Fruit fly (Drosophila melanogaster) whole organism, embryonic: ENCODE data around the gene Dis3.

ENCODE experiments used
- B-H1 ChIP-seq: fragments of 200-800 bp; sonication (Bioruptor generic); IDR thresholded peaks from 3 replicates; pipeline ENCODE4 v1.3.6; 2022; ENCODE audit warnings: missing biosample characterization, missing genetic modification characterization
- Bdp1 ChIP-seq: fragments of 200-800 bp; sonication (Bioruptor generic); optimal IDR thresholded peaks from 3 replicates; lab custom pipeline; 2016; ENCODE audit warnings: missing biosample characterization, missing genetic modification characterization
- Bteb2 ChIP-seq: fragments of 200-800 bp; sonication (Bioruptor generic); optimal IDR thresholded peaks from 2 replicates; lab custom pipeline; 2016; ENCODE audit warnings: missing biosample characterization, missing genetic modification characterization
- CG10431 ChIP-seq: fragments of 200-800 bp; sonication (Bioruptor generic); optimal IDR thresholded peaks from 3 replicates; lab custom pipeline; 2018; ENCODE audit warnings: missing biosample characterization, mild to moderate bottlenecking, missing genetic modification characterization
- CG10979 ChIP-seq: fragments of 200-800 bp; sonication (Bioruptor generic); optimal IDR thresholded peaks from 2 replicates; lab custom pipeline; 2018; ENCODE audit warnings: missing biosample characterization, mild to moderate bottlenecking, missing genetic modification characterization, moderate library complexity
- CG12071 ChIP-seq: fragments of 200-800 bp; sonication (Bioruptor generic); optimal IDR thresholded peaks from 3 replicates; lab custom pipeline; 2018; ENCODE audit warnings: missing biosample characterization, mild to moderate bottlenecking, missing genetic modification characterization
- CG12219 ChIP-seq: fragments of 200-800 bp; sonication (Bioruptor generic); optimal IDR thresholded peaks from 3 replicates; lab custom pipeline; 2018; ENCODE audit warnings: missing biosample characterization, mild to moderate bottlenecking, missing genetic modification characterization
- CG12299 ChIP-seq: fragments of 200-800 bp; sonication (Bioruptor generic); optimal IDR thresholded peaks from 2 replicates; lab custom pipeline; 2018; ENCODE audit warnings: missing biosample characterization, mild to moderate bottlenecking, missing genetic modification characterization
- CG12659 ChIP-seq: fragments of 200-800 bp; sonication (Bioruptor generic); optimal IDR thresholded peaks from 3 replicates; lab custom pipeline; 2017; ENCODE audit warnings: mild to moderate bottlenecking, missing biosample characterization, missing genetic modification reagents, missing genetic modification characterization
- CG13287 ChIP-seq: fragments of 200-800 bp; sonication (Bioruptor generic); IDR thresholded peaks from 2 replicates; pipeline ENCODE4 v1.3.6; 2022; ENCODE audit warnings: missing biosample characterization, missing genetic modification characterization; ENCODE audit not compliant: partially characterized antibody
- CG13424 ChIP-seq: fragments of 200-800 bp; sonication (Bioruptor generic); optimal IDR thresholded peaks from 2 replicates; lab custom pipeline; 2019; ENCODE audit warnings: missing biosample characterization, mild to moderate bottlenecking, missing genetic modification characterization, moderate library complexity
- CG14050 ChIP-seq: fragments of 200-800 bp; sonication (Bioruptor generic); IDR thresholded peaks from 3 replicates; pipeline ENCODE4 v1.3.6; 2022; ENCODE audit warnings: missing biosample characterization, missing genetic modification characterization
- CG17802 ChIP-seq: fragments of 200-800 bp; sonication (Bioruptor generic); optimal IDR thresholded peaks from 2 replicates; lab custom pipeline; 2018; ENCODE audit warnings: missing biosample characterization, mild to moderate bottlenecking, missing genetic modification characterization, moderate library complexity
- CG1792 ChIP-seq: fragments of 200-800 bp; sonication (Bioruptor generic); optimal IDR thresholded peaks from 2 replicates; lab custom pipeline; 2016; ENCODE audit warnings: missing biosample characterization, missing genetic modification characterization
- CG18599 ChIP-seq: fragments of 200-800 bp; sonication (Bioruptor generic); optimal IDR thresholded peaks from 3 replicates; lab custom pipeline; 2017; ENCODE audit warnings: missing biosample characterization, missing genetic modification characterization, mild to moderate bottlenecking, moderate library complexity, missing genetic modification reagents
- CG30020 ChIP-seq: fragments of 200-800 bp; optimal IDR thresholded peaks from 2 replicates; lab custom pipeline; 2019; ENCODE audit warnings: missing biosample characterization, mild to moderate bottlenecking, missing genetic modification characterization, moderate library complexity
- CG31224 ChIP-seq: fragments of 200-800 bp; sonication (Bioruptor generic); IDR thresholded peaks from 2 replicates; pipeline ENCODE4 v1.3.6; 2022; ENCODE audit warnings: missing biosample characterization, missing genetic modification characterization
- CG33213 ChIP-seq: fragments of 200-800 bp; sonication (Bioruptor generic); optimal IDR thresholded peaks from 3 replicates; lab custom pipeline; 2016; ENCODE audit warnings: missing biosample characterization, missing genetic modification characterization
- CG3847 ChIP-seq: fragments of 200-800 bp; sonication (Bioruptor generic); IDR thresholded peaks from 2 replicates; pipeline ENCODE4 v1.3.6; 2022; ENCODE audit warnings: missing biosample characterization, missing genetic modification characterization
- CG43689 ChIP-seq: fragments of 200-800 bp; sonication (Bioruptor generic); IDR thresholded peaks from 2 replicates; pipeline ENCODE4 v1.3.6; 2022; ENCODE audit warnings: missing biosample characterization, missing genetic modification characterization
- CG5953 ChIP-seq: fragments of 200-800 bp; sonication (Bioruptor generic); IDR thresholded peaks from 2 replicates; pipeline ENCODE4 v1.3.6; 2022; ENCODE audit warnings: missing biosample characterization, missing genetic modification characterization
- CG6254 ChIP-seq: fragments of 200-800 bp; sonication (Bioruptor generic); optimal IDR thresholded peaks from 3 replicates; lab custom pipeline; 2017; ENCODE audit warnings: mild to moderate bottlenecking, missing biosample characterization, missing genetic modification reagents, missing genetic modification characterization
- CG7271 ChIP-seq: fragments of 200-800 bp; sonication (Bioruptor generic); optimal IDR thresholded peaks from 2 replicates; lab custom pipeline; 2018; ENCODE audit warnings: missing biosample characterization, mild to moderate bottlenecking, missing genetic modification characterization, moderate library complexity
- CG8089 ChIP-seq: fragments of 200-800 bp; sonication (Bioruptor generic); optimal IDR thresholded peaks from 3 replicates; lab custom pipeline; 2016; ENCODE audit warnings: missing biosample characterization, missing genetic modification characterization
- CG8281 ChIP-seq: fragments of 200-800 bp; sonication (Bioruptor generic); optimal IDR thresholded peaks from 2 replicates; lab custom pipeline; 2018; ENCODE audit warnings: missing biosample characterization, mild to moderate bottlenecking, missing genetic modification characterization, moderate library complexity
- CG8478 ChIP-seq: fragments of >200 bp; optimal IDR thresholded peaks from 2 replicates; lab custom pipeline; 2018
- HHEX ChIP-seq: fragments of 200-800 bp; sonication (Bioruptor generic); optimal IDR thresholded peaks from 3 replicates; lab custom pipeline; 2017; ENCODE audit warnings: missing biosample characterization, mild to moderate bottlenecking, missing genetic modification characterization, missing genetic modification reagents
- Hmx ChIP-seq: fragments of 200-800 bp; sonication (Bioruptor generic); optimal IDR thresholded peaks from 2 replicates; lab custom pipeline; 2016; ENCODE audit warnings: missing biosample characterization, missing genetic modification characterization
- Hr78 ChIP-seq, 2 experiments: fragments of 200-800 bp in 1 of 2; fragments of >200 bp in 1 of 2; sonication (Bioruptor generic) in 1 of 2; optimal IDR thresholded peaks; 2 replicates each; lab custom pipeline; 2017 to 2019; ENCODE audit warnings: missing biosample characterization in 2 of 2, missing genetic modification characterization in 2 of 2, mild to moderate bottlenecking in 1 of 2, moderate library complexity in 1 of 2
- Sry-β ChIP-seq: fragments of 200-800 bp; sonication (Bioruptor generic); optimal IDR thresholded peaks from 2 replicates; lab custom pipeline; 2018; ENCODE audit warnings: missing biosample characterization, mild to moderate bottlenecking, missing genetic modification characterization, moderate library complexity
- Taf1 ChIP-seq: fragments of 200-800 bp; sonication (Bioruptor generic); IDR thresholded peaks from 2 replicates; pipeline ENCODE4 v1.3.6; 2022; ENCODE audit warnings: missing biosample characterization, missing genetic modification characterization
- aop ChIP-seq: fragments of 200-800 bp; sonication (Bioruptor generic); IDR thresholded peaks from 2 replicates; pipeline ENCODE4 v1.3.6; 2022; ENCODE audit warnings: missing biosample characterization, missing genetic modification characterization
- cas ChIP-seq: fragments of 200-800 bp; sonication (Bioruptor generic); IDR thresholded peaks from 2 replicates; pipeline ENCODE4 v1.3.6; 2022; ENCODE audit warnings: missing biosample characterization, missing genetic modification characterization
- chinmo ChIP-seq: fragments of 200-800 bp; sonication (Bioruptor generic); IDR thresholded peaks from 4 replicates; pipeline ENCODE4 v1.3.6; 2022; ENCODE audit warnings: missing biosample characterization, missing genetic modification characterization; ENCODE audit not compliant: partially characterized antibody
- chm ChIP-seq: fragments of 200-800 bp; sonication (Bioruptor generic); IDR thresholded peaks from 2 replicates; pipeline ENCODE4 v1.3.6; 2022; ENCODE audit warnings: missing biosample characterization, missing genetic modification characterization
- crc ChIP-seq: fragments of 200-800 bp; sonication (Bioruptor generic); optimal IDR thresholded peaks from 2 replicates; lab custom pipeline; 2016; ENCODE audit warnings: missing biosample characterization, missing genetic modification characterization
- fd102C ChIP-seq: fragments of 200-800 bp; sonication (Bioruptor generic); optimal IDR thresholded peaks from 2 replicates; lab custom pipeline; 2018; ENCODE audit warnings: missing biosample characterization, mild to moderate bottlenecking, missing genetic modification characterization, moderate library complexity
- gfzf ChIP-seq: fragments of 200-800 bp; sonication (Bioruptor generic); optimal IDR thresholded peaks from 2 replicates; lab custom pipeline; 2016; ENCODE audit warnings: missing biosample characterization, mild to moderate bottlenecking, missing genetic modification characterization, moderate library complexity
- ind ChIP-seq: fragments of 200-800 bp; sonication (Bioruptor generic); optimal IDR thresholded peaks from 3 replicates; lab custom pipeline; 2016; ENCODE audit warnings: missing biosample characterization, missing genetic modification characterization
- jigr1 ChIP-seq: fragments of 200-800 bp; sonication (Bioruptor generic); IDR thresholded peaks from 3 replicates; pipeline ENCODE4 v1.3.6; 2022; ENCODE audit warnings: missing biosample characterization, missing genetic modification characterization
- mld ChIP-seq: fragments of 200-800 bp; sonication (Bioruptor generic); IDR thresholded peaks from 3 replicates; pipeline ENCODE4 v1.3.6; 2022; ENCODE audit warnings: missing biosample characterization, missing genetic modification characterization; ENCODE audit not compliant: partially characterized antibody
- psq ChIP-seq: fragments of 200-800 bp; sonication (Bioruptor generic); optimal IDR thresholded peaks from 2 replicates; lab custom pipeline; 2017; ENCODE audit warnings: missing biosample characterization, missing genetic modification characterization
- row ChIP-seq: fragments of 200-800 bp; sonication (Bioruptor generic); IDR thresholded peaks from 3 replicates; pipeline ENCODE4 v1.3.6; 2022; ENCODE audit warnings: missing biosample characterization, missing genetic modification characterization
- schlank ChIP-seq: fragments of 200-800 bp; sonication (Bioruptor generic); optimal IDR thresholded peaks from 2 replicates; lab custom pipeline; 2018; ENCODE audit warnings: missing biosample characterization, mild to moderate bottlenecking, missing genetic modification characterization
- ttk ChIP-seq: fragments of 200-800 bp; sonication (Bioruptor generic); IDR thresholded peaks from 2 replicates; pipeline ENCODE4 v2.1.2; 2022; ENCODE audit warnings: missing biosample characterization, missing genetic modification characterization
- wdn ChIP-seq: fragments of 200-800 bp; sonication (Bioruptor generic); IDR thresholded peaks from 2 replicates; pipeline ENCODE4 v1.3.6; 2022; ENCODE audit warnings: missing biosample characterization, missing genetic modification characterization
- zf30C ChIP-seq: fragments of 200-800 bp; sonication (Bioruptor generic); optimal IDR thresholded peaks from 3 replicates; lab custom pipeline; 2018; ENCODE audit warnings: missing biosample characterization, mild to moderate bottlenecking, missing genetic modification characterization
- zfh1 ChIP-seq: fragments of 200-800 bp; sonication (Bioruptor generic); IDR thresholded peaks from 3 replicates; pipeline ENCODE4 v1.3.6; 2022; ENCODE audit warnings: missing biosample characterization, missing genetic modification characterization

The Dis3 gene

dm6 chr3R:24295556-24296465 lies 37.4 kb upstream of the Dis3 start (continued):
- peak; percentile 61 for TF ChIP-seq CG31224 (GFP tag; lab: Robert Waterston, UW)
- TF ChIP-seq CG5953 (GFP tag; lab: Robert Waterston, UW) = 0 out of 2 replicates have a peak, but pooled peaks have one; percentile 56
- TF ChIP-seq wdn = peak; percentile 82
- peak; percentile 67 for TF ChIP-seq CG14050 (GFP tag; lab: Robert Waterston, UW)
- peak; percentile 66 for TF ChIP-seq schlank
- peak; percentile 83 for TF ChIP-seq CG13424
- TF ChIP-seq CG8478 (lab: Kevin White, UChicago) = no peak
- peak; percentile 60 for TF ChIP-seq ttk (GFP tag; lab: Robert Waterston, UW)
- peak; percentile 73 for TF ChIP-seq CG3847 (GFP tag; lab: Robert Waterston, UW)
- peak; percentile 18 for TF ChIP-seq Hmx (GFP tag; lab: Kevin White, UChicago)
- peak; percentile 55 for TF ChIP-seq CG8089
- TF ChIP-seq cas = peak; percentile 65
- peak; percentile 12 for TF ChIP-seq CG17802 (tag; lab: Kevin White, UChicago)
- TF ChIP-seq aop (GFP tag; lab: Robert Waterston, UW) = 0 out of 2 replicates have a peak, but pooled peaks have one; percentile 46
- TF ChIP-seq Hr78 (GFP tag; optimal IDR thresholded peaks at IDR 0.05; lab: Kevin White, UChicago) = no peak
- no peak for TF ChIP-seq CG10431
- TF ChIP-seq CG18599 (GFP tag; lab: Kevin White, UChicago) = peak; percentile 82
- TF ChIP-seq CG33213 (GFP tag; lab: Kevin White, UChicago) = peak; percentile 71
- no peak for TF ChIP-seq mld (GFP tag; lab: Robert Waterston, UW)
- peak; percentile 46; the same call in 1 of the 2 replicates for TF ChIP-seq CG43689 (GFP tag; lab: Robert Waterston, UW)
- no peak for TF ChIP-seq gfzf (GFP tag; lab: Kevin White, UChicago)
- peak; percentile 87 for TF ChIP-seq row
- peak; percentile 79 for TF ChIP-seq CG12219 (GFP tag; lab: Kevin White, UChicago)
- no peak for TF ChIP-seq CG6254
- peak; percentile 78 for TF ChIP-seq CG12659 (GFP tag; lab: Kevin White, UChicago)
- TF ChIP-seq chm (GFP tag; lab: Robert Waterston, UW) = peak; percentile 84
- no peak for TF ChIP-seq HHEX
- peak; percentile 88 for TF ChIP-seq zfh1 (GFP tag; lab: Robert Waterston, UW)
- TF ChIP-seq CG13287 (GFP tag; lab: Robert Waterston, UW) = no peak
- TF ChIP-seq CG8281 = peak; percentile 3
- no peak for TF ChIP-seq psq (GFP tag; lab: Kevin White, UChicago)
- peak; percentile 69 for TF ChIP-seq B-H1 (GFP tag; lab: Robert Waterston, UW)
- TF ChIP-seq CG1792 (GFP tag; lab: Kevin White, UChicago) = peak; percentile 60
- peak; percentile 27 for TF ChIP-seq CG30020 (tag; lab: Kevin White, UChicago)
- peak; percentile 52 for TF ChIP-seq Bdp1 (GFP tag; lab: Kevin White, UChicago)
- peak; percentile 63 for TF ChIP-seq ind (GFP tag; lab: Kevin White, UChicago)
- no peak for TF ChIP-seq zf30C
- TF ChIP-seq Sry-β = no peak
- peak; percentile 73 for TF ChIP-seq Bteb2 (GFP tag; lab: Kevin White, UChicago)
- TF ChIP-seq chinmo = peak; percentile 10; the same call in 1 of the 4 replicates
- TF ChIP-seq CG12299 (tag; lab: Kevin White, UChicago) = peak; percentile 65
- TF ChIP-seq jigr1 (GFP tag; lab: Robert Waterston, UW) = no peak
- TF ChIP-seq fd102C (GFP tag; lab: Kevin White, UChicago) = peak; percentile 61
- peak; percentile 72 for TF ChIP-seq CG12071 (GFP tag; lab: Kevin White, UChicago)
- TF ChIP-seq crc (GFP tag; lab: Kevin White, UChicago) = peak; percentile 45
- TF ChIP-seq CG7271 (tag; lab: Kevin White, UChicago) = no peak
- TF ChIP-seq CG10979 (tag; lab: Kevin White, UChicago) = peak; percentile 41
- TF ChIP-seq Taf1 (GFP tag; lab: Robert Waterston, UW) = peak; percentile 82
